Worm (Caenorhabditis elegans) whole organism, L3 larva: ENCODE results near the gene ncx-3.
A peak's percentile ranks its signal among the peaks of the same experiment; 100 is the strongest.
"Not testable (repeated sequence)": the region's sequence is repeated elsewhere in the genome, so short reads cannot be mapped to it uniquely, and the experiment has no call there.

Experiments used
- ZK546.5 ChIP-seq: sonication (generic microtip); optimal IDR thresholded peaks from 2 replicates; lab custom pipeline; 2017; ENCODE audit warnings: missing biosample characterization, missing genetic modification characterization
- aly-2 ChIP-seq: fragments of 150-350 bp; optimal IDR thresholded peaks from 2 replicates; lab custom pipeline; 2014; ENCODE audit warnings: missing biosample characterization, missing genetic modification characterization
- ama-1 ChIP-seq: fragments of 150-350 bp; optimal IDR thresholded peaks from 2 replicates; lab custom pipeline; 2018
- daf-12 ChIP-seq: fragments of 150-350 bp; optimal IDR thresholded peaks from 2 replicates; lab custom pipeline; 2014; ENCODE audit warnings: missing biosample characterization, missing genetic modification reagents, missing genetic modification characterization
- egl-27 ChIP-seq: sonication (generic microtip); optimal IDR thresholded peaks from 4 replicates; lab custom pipeline; 2017; ENCODE audit warnings: missing biosample characterization, missing genetic modification reagents, missing genetic modification characterization
- egl-5 ChIP-seq: fragments of 150-350 bp; optimal IDR thresholded peaks from 2 replicates; lab custom pipeline; 2017; ENCODE audit warnings: missing biosample characterization, missing genetic modification reagents, missing genetic modification characterization, inconsistent platforms
- elt-1 ChIP-seq: fragments of 150-350 bp; optimal IDR thresholded peaks from 2 replicates; lab custom pipeline; 2014; ENCODE audit warnings: missing biosample characterization, missing genetic modification characterization
- elt-2 ChIP-seq: sonication (generic microtip); optimal IDR thresholded peaks from 2 replicates; lab custom pipeline; 2016; ENCODE audit warnings: missing genetic modification reagents, mild to moderate bottlenecking, missing genetic modification characterization, missing compliant biosample characterization
- fkh-10 ChIP-seq: sonication (generic microtip); optimal IDR thresholded peaks from 2 replicates; lab custom pipeline; 2017; ENCODE audit warnings: missing biosample characterization, missing genetic modification reagents, missing genetic modification characterization
- fos-1 ChIP-seq: fragments of 150-350 bp; optimal IDR thresholded peaks from 2 replicates; lab custom pipeline; 2014; ENCODE audit warnings: missing biosample characterization, missing genetic modification characterization
- hmg-11 ChIP-seq: sonication (generic microtip); optimal IDR thresholded peaks from 2 replicates; lab custom pipeline; 2016; ENCODE audit warnings: missing genetic modification characterization, missing compliant biosample characterization
- lin-15B ChIP-seq: fragments of 150-350 bp; optimal IDR thresholded peaks from 2 replicates; lab custom pipeline; 2014; ENCODE audit warnings: missing biosample characterization, missing genetic modification characterization
- lin-39 ChIP-seq: fragments of 150-350 bp; optimal IDR thresholded peaks from 2 replicates; lab custom pipeline; 2018; ENCODE audit warnings: missing biosample characterization, missing genetic modification reagents, missing genetic modification characterization
- mdl-1 ChIP-seq: fragments of 150-350 bp; optimal IDR thresholded peaks from 2 replicates; lab custom pipeline; 2014; ENCODE audit warnings: missing biosample characterization, missing genetic modification characterization
- nfya-1 ChIP-seq: sonication (generic microtip); optimal IDR thresholded peaks from 2 replicates; lab custom pipeline; 2017; ENCODE audit warnings: missing genetic modification characterization, mild to moderate bottlenecking, missing compliant biosample characterization, antibody characterized with exemption, moderate library complexity; ENCODE audit not compliant: insufficient read depth
- nhr-11 ChIP-seq: fragments of 150-350 bp; optimal IDR thresholded peaks from 2 replicates; lab custom pipeline; 2014; ENCODE audit warnings: missing biosample characterization, missing genetic modification characterization
- nhr-23 ChIP-seq: fragments of 150-350 bp; optimal IDR thresholded peaks from 2 replicates; lab custom pipeline; 2014; ENCODE audit warnings: missing biosample characterization, missing genetic modification reagents, missing genetic modification characterization
- nhr-237 ChIP-seq: fragments of 150-350 bp; optimal IDR thresholded peaks from 2 replicates; lab custom pipeline; 2014; ENCODE audit warnings: missing biosample characterization, missing genetic modification characterization
- nhr-25 ChIP-seq: sonication (generic microtip); optimal IDR thresholded peaks from 2 replicates; lab custom pipeline; 2017; ENCODE audit warnings: missing biosample characterization, missing genetic modification characterization
- nhr-28 ChIP-seq: fragments of 150-350 bp; optimal IDR thresholded peaks from 2 replicates; lab custom pipeline; 2014; ENCODE audit warnings: missing biosample characterization, missing genetic modification characterization
- nhr-43 ChIP-seq: sonication (generic microtip); optimal IDR thresholded peaks from 2 replicates; lab custom pipeline; 2016; ENCODE audit warnings: mild to moderate bottlenecking, missing genetic modification characterization, missing compliant biosample characterization; ENCODE audit not compliant: poor library complexity, severe bottlenecking
- nhr-76 ChIP-seq: fragments of 150-350 bp; sonication (generic microtip); optimal IDR thresholded peaks from 5 replicates; lab custom pipeline; 2014; ENCODE audit warnings: missing biosample characterization, missing genetic modification characterization
- nhr-77 ChIP-seq: fragments of 150-350 bp; optimal IDR thresholded peaks from 2 replicates; lab custom pipeline; 2014; ENCODE audit warnings: missing biosample characterization, missing genetic modification characterization
- pqm-1 ChIP-seq: fragments of 150-350 bp; optimal IDR thresholded peaks from 2 replicates; lab custom pipeline; 2017; ENCODE audit warnings: missing biosample characterization, missing genetic modification characterization, inconsistent platforms
- sea-2 ChIP-seq: fragments of 150-350 bp; sonication (generic microtip); optimal IDR thresholded peaks from 4 replicates; lab custom pipeline; 2014; ENCODE audit warnings: missing biosample characterization, missing genetic modification reagents, missing genetic modification characterization
- skn-1 ChIP-seq: fragments of 150-350 bp; optimal IDR thresholded peaks from 2 replicates; lab custom pipeline; 2014; ENCODE audit warnings: missing biosample characterization, missing genetic modification characterization
- snpc-4 ChIP-seq: fragments of 150-350 bp; optimal IDR thresholded peaks from 2 replicates; lab custom pipeline; 2014; ENCODE audit warnings: missing biosample characterization, missing genetic modification characterization
- tbx-2 ChIP-seq: sonication (generic microtip); optimal IDR thresholded peaks from 2 replicates; lab custom pipeline; 2016; ENCODE audit warnings: mild to moderate bottlenecking, missing genetic modification characterization, missing compliant biosample characterization
- unc-39 ChIP-seq: sonication (generic microtip); optimal IDR thresholded peaks from 4 replicates; lab custom pipeline; 2017; ENCODE audit warnings: missing biosample characterization, missing genetic modification characterization
- unc-62 ChIP-seq: fragments of 150-350 bp; sonication (generic microtip); optimal IDR thresholded peaks from 4 replicates; lab custom pipeline; 2014; ENCODE audit warnings: missing biosample characterization, missing genetic modification reagents, missing genetic modification characterization
- zag-1 ChIP-seq: fragments of 150-350 bp; optimal IDR thresholded peaks from 2 replicates; lab custom pipeline; 2014; ENCODE audit warnings: missing biosample characterization, missing genetic modification characterization
- ztf-11 ChIP-seq: fragments of 150-350 bp; optimal IDR thresholded peaks from 2 replicates; lab custom pipeline; 2014; ENCODE audit warnings: missing biosample characterization, missing genetic modification characterization

ncx-3 gene

DNA sequence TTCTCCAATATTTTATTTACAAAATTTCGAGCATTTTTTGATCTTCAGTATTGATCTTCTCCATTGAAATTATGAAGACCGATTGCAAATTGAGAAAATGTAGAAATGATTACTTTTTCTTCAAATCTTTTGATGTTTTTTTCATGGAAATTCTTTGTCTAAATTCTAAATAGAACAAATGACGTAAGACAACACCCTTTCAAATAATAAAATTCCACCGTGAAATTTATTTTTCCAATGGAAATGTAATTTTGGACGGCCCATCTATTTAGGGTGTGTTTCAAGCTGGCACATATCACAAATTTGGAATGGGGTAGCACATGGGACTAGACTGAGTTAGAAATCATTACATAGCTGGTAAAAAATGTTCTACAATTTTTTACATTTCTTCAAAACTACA, 35.3 kb downstream of the ncx-3 start, which contains the start of gene T25B9.2:
Gene T25B9.2, minus strand, starts transcription at position 101 of the 400 bp plus-strand sequence.
- not testable (repeated sequence) for TF ChIP-seq sea-2 (GFP tag; lab: Kevin White, UChicago); lin-15B; skn-1

DNA sequence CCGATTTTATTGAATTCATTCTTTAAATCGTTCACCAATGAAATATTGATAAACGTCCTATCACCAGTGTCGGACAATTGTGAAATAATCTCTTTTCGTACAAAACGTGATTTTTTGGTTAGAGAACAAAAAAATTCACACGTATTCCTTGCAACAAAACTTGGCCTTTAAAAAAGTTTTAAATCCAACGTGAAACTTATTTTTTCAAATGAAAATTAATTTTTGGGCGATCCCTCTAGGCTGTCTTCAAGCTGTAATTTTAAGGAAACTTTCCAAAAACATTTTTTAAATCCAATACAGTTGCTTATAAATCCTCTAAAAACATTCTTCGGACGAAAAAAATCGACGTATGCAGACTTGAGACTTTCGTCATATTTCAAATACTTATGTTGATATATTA, 38.2 kb downstream of the ncx-3 start, which contains the start of gene T25B9.5:
Gene T25B9.5, minus strand, starts transcription at position 101 of the 400 bp plus-strand sequence.
- TF ChIP-seq elt-1 (tag; lab: Kevin White, UChicago) (no peak), zag-1 (tag; lab: Kevin White, UChicago) (no peak), skn-1 (no peak), nhr-28 (tag; lab: Kevin White, UChicago) (no peak)

- TF ChIP-seq snpc-4 (tag; lab: Kevin White, UChicago) = no peak
- TF ChIP-seq pqm-1 (tag; lab: Kevin White, UChicago) = no peak
- TF ChIP-seq nfya-1 (tag; lab: Kevin White, UChicago) = no peak
- no peak for TF ChIP-seq lin-39 (tag; lab: Kevin White, UChicago)
- TF ChIP-seq nhr-237 (tag; lab: Kevin White, UChicago) = no peak
- no peak for TF ChIP-seq nhr-11 (tag; lab: Kevin White, UChicago)
- no peak for TF ChIP-seq sea-2 (GFP tag; lab: Kevin White, UChicago)
- no peak for TF ChIP-seq egl-27
- TF ChIP-seq unc-39 = no peak
- TF ChIP-seq zag-1 (tag; lab: Kevin White, UChicago) = no peak
- no peak for TF ChIP-seq nhr-43 (tag; lab: Kevin White, UChicago)
- no peak for TF ChIP-seq fos-1 (tag; lab: Kevin White, UChicago)
- no peak for TF ChIP-seq unc-62 (GFP tag; lab: Kevin White, UChicago)
- no peak for TF ChIP-seq nhr-28 (tag; lab: Kevin White, UChicago)
- TF ChIP-seq ztf-11 (tag; lab: Kevin White, UChicago) = no peak
- TF ChIP-seq lin-15B = no peak
- no peak for TF ChIP-seq fkh-10 (GFP tag; lab: Kevin White, UChicago)
- TF ChIP-seq nhr-25 (tag; lab: Kevin White, UChicago) = no peak
- no peak for TF ChIP-seq elt-1 (tag; lab: Kevin White, UChicago)
Observed at ce11 chrIV:10757616-10758193, 41.3 kb downstream of the ncx-3 start, which contains the start of the genes T25B9.4 and T25B9.6. TSS of gene T25B9.4 (minus strand) at chrIV:10757716. TSS of gene T25B9.6 (plus strand) at chrIV:10758143.

DNA sequence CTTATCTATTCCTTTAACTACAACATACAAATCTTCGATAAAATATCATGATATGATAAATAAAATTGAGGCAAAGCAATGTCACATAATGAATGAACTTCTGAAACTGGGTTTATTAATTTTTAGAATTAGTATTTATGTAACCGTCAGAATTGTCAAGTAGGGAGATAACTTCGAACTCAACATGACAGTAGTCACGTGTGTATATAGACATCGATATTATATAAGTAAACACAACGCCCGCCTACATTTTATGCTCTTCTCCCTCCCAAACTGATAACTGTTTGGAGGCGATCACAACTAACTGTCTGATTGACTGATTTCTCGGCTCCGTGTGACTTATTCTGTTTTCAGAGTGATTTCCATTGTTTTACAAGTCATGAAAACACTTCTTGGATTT, 44.9 kb downstream of the ncx-3 start, which contains the start of gene ugt-54:
Gene ugt-54, plus strand, starts transcription at position 355 of the 400 bp plus-strand sequence.
- TF ChIP-seq fkh-10 (GFP tag; lab: Kevin White, UChicago) (no peak), pqm-1 (tag; lab: Kevin White, UChicago) (peak; percentile 74), elt-2 (tag; lab: Kevin White, UChicago) (peak; percentile 87)

DNA sequence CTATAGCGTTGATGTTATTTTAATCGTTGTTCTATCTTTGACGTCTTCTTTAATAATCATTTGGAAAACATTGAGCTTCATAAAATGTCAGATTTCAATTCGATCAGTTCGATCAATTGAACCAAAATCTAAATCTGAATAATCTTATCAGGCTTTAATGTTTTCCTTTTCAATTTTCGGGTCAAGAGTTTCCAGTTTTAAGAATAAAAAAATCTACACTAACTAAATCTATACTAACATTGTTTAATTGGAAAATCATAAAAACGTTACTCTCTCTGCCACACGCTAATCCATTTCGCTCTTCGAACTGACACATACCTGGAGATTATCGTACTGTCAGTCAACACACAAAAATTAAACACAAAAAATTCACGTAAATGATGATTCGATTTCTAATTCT, 47.8 kb downstream of the ncx-3 start, which contains the start of gene T25B9.11:
Gene T25B9.11, plus strand, starts transcription at position 301 of the 400 bp plus-strand sequence.
- TF ChIP-seq nfya-1 (tag; lab: Kevin White, UChicago) (no peak), ZK546.5 (tag; lab: Kevin White, UChicago) (no peak), egl-27 (no peak), nhr-43 (tag; lab: Kevin White, UChicago) (no peak), pqm-1 (tag; lab: Kevin White, UChicago) (no peak), lin-39 (tag; lab: Kevin White, UChicago) (no peak), mdl-1 (tag; lab: Kevin White, UChicago) (no peak)

DNA sequence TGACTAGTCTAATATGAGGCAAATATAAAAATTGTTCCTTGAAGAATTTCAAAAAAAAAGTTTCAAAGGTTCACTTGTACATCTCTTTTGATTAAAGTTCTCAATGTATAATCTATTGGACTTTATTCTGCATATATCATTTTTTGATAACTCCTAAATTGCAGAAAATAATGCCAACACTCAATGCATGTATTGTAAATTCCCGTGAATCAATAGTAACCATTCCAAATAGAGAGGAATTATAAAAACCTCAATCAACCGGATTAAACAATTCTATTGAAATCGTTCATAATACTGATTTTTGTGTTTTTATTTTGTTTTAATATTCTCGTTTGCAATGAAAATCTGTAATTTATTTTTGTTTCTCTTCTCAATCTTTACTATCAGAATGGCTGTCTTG, 48.6 kb downstream of the ncx-3 start, which contains the start of gene T25B9.12:
Gene T25B9.12, plus strand, starts transcription at position 301 of the 400 bp plus-strand sequence.
- TF ChIP-seq aly-2 (tag; lab: Kevin White, UChicago) = no peak
- no peak for TF ChIP-seq unc-39
- no peak for TF ChIP-seq nhr-77 (tag; lab: Kevin White, UChicago)
- no peak for TF ChIP-seq nhr-237 (tag; lab: Kevin White, UChicago)
- no peak for TF ChIP-seq tbx-2 (tag; lab: Kevin White, UChicago)
- TF ChIP-seq nhr-23 = no peak
- no peak for TF ChIP-seq hmg-11 (tag; lab: Kevin White, UChicago)
- no peak for TF ChIP-seq lin-39 (tag; lab: Kevin White, UChicago)
- TF ChIP-seq nhr-76 (tag; lab: Kevin White, UChicago) = no peak
- TF ChIP-seq nfya-1 (tag; lab: Kevin White, UChicago) = no peak
- TF ChIP-seq elt-1 (tag; lab: Kevin White, UChicago) = no peak
- TF ChIP-seq egl-27 = no peak
- TF ChIP-seq nhr-43 (tag; lab: Kevin White, UChicago) = no peak
- TF ChIP-seq ama-1 (lab: Kevin White, UChicago) = no peak
- TF ChIP-seq daf-12 = no peak
- TF ChIP-seq skn-1 = no peak
- no peak for TF ChIP-seq pqm-1 (tag; lab: Kevin White, UChicago)
- no peak for TF ChIP-seq mdl-1 (tag; lab: Kevin White, UChicago)
- TF ChIP-seq egl-5 (tag; lab: Kevin White, UChicago) = no peak
- no peak for TF ChIP-seq lin-15B
